Fruit fly (Drosophila melanogaster) whole organism, adult: ENCODE results near the gene dyl.

Experiments
- CG11617 ChIP-seq: fragments of 200-800 bp; sonication (Bioruptor generic); optimal IDR thresholded peaks from 2 replicates; lab custom pipeline; 2017; ENCODE audit warnings: mild to moderate bottlenecking, missing biosample characterization, missing genetic modification reagents, missing genetic modification characterization
- CG12768 ChIP-seq: fragments of 200-800 bp; sonication (Bioruptor generic); optimal IDR thresholded peaks from 2 replicates; lab custom pipeline; 2017; ENCODE audit warnings: missing biosample characterization, missing genetic modification characterization, mild to moderate bottlenecking, moderate library complexity, missing genetic modification reagents
- CG14711 ChIP-seq: fragments of 200-800 bp; sonication (Bioruptor generic); optimal IDR thresholded peaks from 2 replicates; lab custom pipeline; 2018; ENCODE audit warnings: missing biosample characterization, mild to moderate bottlenecking, missing genetic modification characterization, moderate library complexity
- CG1620 ChIP-seq: fragments of 200-800 bp; sonication (Bioruptor generic); optimal IDR thresholded peaks from 2 replicates; lab custom pipeline; 2016; ENCODE audit warnings: missing biosample characterization, missing genetic modification characterization
- CG33017 ChIP-seq: fragments of 200-800 bp; sonication (Bioruptor generic); optimal IDR thresholded peaks from 2 replicates; lab custom pipeline; 2018; ENCODE audit warnings: missing biosample characterization, mild to moderate bottlenecking, missing genetic modification characterization, moderate library complexity
- CG5204 ChIP-seq: fragments of 200-800 bp; sonication (Bioruptor generic); optimal IDR thresholded peaks from 2 replicates; lab custom pipeline; 2016; ENCODE audit warnings: missing biosample characterization, missing genetic modification characterization
- CG7045 ChIP-seq: fragments of 200-800 bp; sonication (Bioruptor generic); optimal IDR thresholded peaks from 2 replicates; lab custom pipeline; 2017; ENCODE audit warnings: missing biosample characterization, mild to moderate bottlenecking, missing genetic modification characterization
- CG7101 ChIP-seq: fragments of 200-800 bp; sonication (Bioruptor generic); optimal IDR thresholded peaks from 2 replicates; lab custom pipeline; 2018; ENCODE audit warnings: missing biosample characterization, mild to moderate bottlenecking, missing genetic modification characterization, moderate library complexity
- Clk ChIP-seq: fragments of 200-800 bp; sonication (Bioruptor generic); optimal IDR thresholded peaks from 2 replicates; lab custom pipeline; 2017; ENCODE audit warnings: missing biosample characterization, missing genetic modification characterization
- Crg-1 ChIP-seq: fragments of 200-800 bp; sonication (Bioruptor generic); optimal IDR thresholded peaks from 2 replicates; lab custom pipeline; 2016; ENCODE audit warnings: missing biosample characterization, missing genetic modification characterization
- Hr96 ChIP-seq: fragments of 200-800 bp; sonication (Bioruptor generic); optimal IDR thresholded peaks from 2 replicates; lab custom pipeline; 2016; ENCODE audit warnings: missing biosample characterization, missing genetic modification characterization
- Mnt ChIP-seq: fragments of 200-800 bp; sonication (Bioruptor generic); optimal IDR thresholded peaks from 2 replicates; lab custom pipeline; 2016; ENCODE audit warnings: missing biosample characterization, mild to moderate bottlenecking, missing genetic modification characterization
- bab1 ChIP-seq: fragments of 200-800 bp; sonication (Bioruptor generic); optimal IDR thresholded peaks from 3 replicates; lab custom pipeline; 2019; ENCODE audit warnings: missing biosample characterization, mild to moderate bottlenecking, missing genetic modification characterization, moderate library complexity
- cic ChIP-seq: fragments of 200-800 bp; sonication (Bioruptor generic); optimal IDR thresholded peaks from 2 replicates; lab custom pipeline; 2017; ENCODE audit warnings: missing biosample characterization, mild to moderate bottlenecking, missing genetic modification characterization, moderate library complexity
- cnc ChIP-seq, 2 experiments: fragments of >200 bp; optimal IDR thresholded peaks; 2 replicates each; lab custom pipeline; 2017
- kay ChIP-seq: fragments of 200-800 bp; sonication (Bioruptor generic); peaks from one replicate; lab custom pipeline; 2016; ENCODE audit warnings: missing biosample characterization, missing genetic modification characterization, borderline replicate concordance
- ovo ChIP-seq: fragments of 200-800 bp; sonication (Bioruptor generic); optimal IDR thresholded peaks from 2 replicates; lab custom pipeline; 2016; ENCODE audit warnings: missing biosample characterization, missing genetic modification characterization
- pad ChIP-seq: fragments of 200-800 bp; sonication (Bioruptor generic); optimal IDR thresholded peaks from 3 replicates; lab custom pipeline; 2017; ENCODE audit warnings: missing biosample characterization, missing genetic modification characterization, mild to moderate bottlenecking, moderate library complexity, missing genetic modification reagents
- tj ChIP-seq: fragments of 200-800 bp; sonication (Bioruptor generic); optimal IDR thresholded peaks from 3 replicates; lab custom pipeline; 2017; ENCODE audit warnings: missing biosample characterization, mild to moderate bottlenecking, missing genetic modification characterization, moderate library complexity
- toe ChIP-seq: fragments of 200-800 bp; sonication (Bioruptor generic); optimal IDR thresholded peaks from 2 replicates; lab custom pipeline; 2016; ENCODE audit warnings: missing biosample characterization, missing genetic modification characterization

The dyl gene

dm6 chr3L:4277796-4278195, 29.7 kb downstream of the dyl start, which contains the start of gene Ctl1:
Gene Ctl1, plus strand, starts transcription at chr3L:4277962.
- peak; percentile 23 for TF ChIP-seq bab1 (GFP tag; lab: Kevin White, UChicago)
- TF ChIP-seq CG12768 (GFP tag; lab: Kevin White, UChicago), result no peak

- no peak for TF ChIP-seq tj (GFP tag; lab: Kevin White, UChicago)
- no peak for TF ChIP-seq bab1 (GFP tag; lab: Kevin White, UChicago)
- TF ChIP-seq CG7101 (tag; lab: Kevin White, UChicago), result no peak
- TF ChIP-seq pad (GFP tag; lab: Kevin White, UChicago), result no peak
- TF ChIP-seq kay (GFP tag; lab: Kevin White, UChicago), result no peak
- TF ChIP-seq CG33017 (tag; lab: Kevin White, UChicago), result no peak
- no peak for TF ChIP-seq Clk (GFP tag; lab: Kevin White, UChicago)
- no peak for TF ChIP-seq CG11617 (GFP tag; lab: Kevin White, UChicago)
- no peak for TF ChIP-seq toe (GFP tag; lab: Kevin White, UChicago)
- no peak for TF ChIP-seq CG14711 (tag; lab: Kevin White, UChicago)
- no peak for TF ChIP-seq Crg-1 (GFP tag; lab: Kevin White, UChicago)
- no peak for TF ChIP-seq ovo (GFP tag; lab: Kevin White, UChicago)
- no peak for TF ChIP-seq CG5204 (GFP tag; lab: Kevin White, UChicago)
- TF ChIP-seq CG12768 (GFP tag; lab: Kevin White, UChicago), result no peak
- TF ChIP-seq Mnt (GFP tag; lab: Kevin White, UChicago), result no peak
- no peak for TF ChIP-seq cic (GFP tag; lab: Kevin White, UChicago)
These were observed 35.2 kb downstream of the dyl start for dm6 chr3L:4272167-4272773.

dm6 chr3L:4270949-4271827, 36.3 kb downstream of the dyl start:
- TF ChIP-seq CG1620 (GFP tag; lab: Kevin White, UChicago) (no peak), CG12768 (GFP tag; lab: Kevin White, UChicago) (no peak), Mnt (GFP tag; lab: Kevin White, UChicago) (no peak), CG11617 (GFP tag; lab: Kevin White, UChicago) (no peak), CG7101 (tag; lab: Kevin White, UChicago) (no peak), kay (GFP tag; lab: Kevin White, UChicago) (no peak), CG14711 (tag; lab: Kevin White, UChicago) (no peak)

- no peak for TF ChIP-seq CG14711 (tag; lab: Kevin White, UChicago)
- TF ChIP-seq CG7045 (GFP tag; lab: Kevin White, UChicago), result no peak
- no peak for TF ChIP-seq CG12768 (GFP tag; lab: Kevin White, UChicago)
- TF ChIP-seq toe (GFP tag; lab: Kevin White, UChicago), result no peak
- TF ChIP-seq Crg-1 (GFP tag; lab: Kevin White, UChicago), result no peak
- TF ChIP-seq CG1620 (GFP tag; lab: Kevin White, UChicago), result no peak
- no peak for TF ChIP-seq tj (GFP tag; lab: Kevin White, UChicago)
- TF ChIP-seq cnc (optimal IDR thresholded peaks at IDR 0.05; lab: Kevin White, UChicago), result no peak
- TF ChIP-seq CG33017 (tag; lab: Kevin White, UChicago), result no peak
- no peak for TF ChIP-seq CG11617 (GFP tag; lab: Kevin White, UChicago)
- TF ChIP-seq pad (GFP tag; lab: Kevin White, UChicago), result no peak
- no peak for TF ChIP-seq Clk (GFP tag; lab: Kevin White, UChicago)
- TF ChIP-seq cic (GFP tag; lab: Kevin White, UChicago), result no peak
- TF ChIP-seq Hr96, result no peak
- TF ChIP-seq ovo (GFP tag; lab: Kevin White, UChicago), result no peak
- no peak for TF ChIP-seq bab1 (GFP tag; lab: Kevin White, UChicago)
- TF ChIP-seq CG5204 (GFP tag; lab: Kevin White, UChicago), result no peak
- TF ChIP-seq kay (GFP tag; lab: Kevin White, UChicago), result no peak
- no peak for TF ChIP-seq Mnt (GFP tag; lab: Kevin White, UChicago)
These were observed 37.6 kb downstream of the dyl start for dm6 chr3L:4269920-4270319.

- TF ChIP-seq CG33017 (tag; lab: Kevin White, UChicago) (no peak), CG5204 (GFP tag; lab: Kevin White, UChicago) (no peak)
These were observed 38.3 kb downstream of the dyl start for dm6 chr3L:4269208-4269607.

dm6 chr3L:4267403-4267802, 40.1 kb downstream of the dyl start, which contains the start of gene CG33764:
Gene CG33764, minus strand, starts transcription at chr3L:4267503.
- TF ChIP-seq CG5204 (GFP tag; lab: Kevin White, UChicago) (no peak), cnc (optimal IDR thresholded peaks at IDR 0.05; lab: Kevin White, UChicago) (no peak), kay (GFP tag; lab: Kevin White, UChicago) (no peak), CG11617 (GFP tag; lab: Kevin White, UChicago) (no peak), CG1620 (GFP tag; lab: Kevin White, UChicago) (no peak), cic (GFP tag; lab: Kevin White, UChicago) (no peak), CG12768 (GFP tag; lab: Kevin White, UChicago) (no peak), CG7101 (tag; lab: Kevin White, UChicago) (no peak), Clk (GFP tag; lab: Kevin White, UChicago) (no peak), bab1 (GFP tag; lab: Kevin White, UChicago) (no peak), Mnt (GFP tag; lab: Kevin White, UChicago) (no peak), CG14711 (tag; lab: Kevin White, UChicago) (no peak), Crg-1 (GFP tag; lab: Kevin White, UChicago) (no peak), ovo (GFP tag; lab: Kevin White, UChicago) (no peak)
